Worm (Caenorhabditis elegans) whole organism, late embryonic: Measurements from ENCODE around the gene nhr-274.

ENCODE experiments used
- C38D4.7 ChIP-seq: fragments of 200-800 bp; sonication (Bioruptor generic); optimal IDR thresholded peaks from 2 replicates; lab custom pipeline; 2018; ENCODE audit warnings: mild to moderate bottlenecking, missing genetic modification characterization, moderate library complexity, missing compliant biosample characterization
- T23F11.4 ChIP-seq: fragments of 200-800 bp; sonication (Bioruptor generic); optimal IDR thresholded peaks from 2 replicates; lab custom pipeline; 2018; ENCODE audit warnings: mild to moderate bottlenecking, missing genetic modification characterization, missing compliant biosample characterization
- ahr-1 ChIP-seq: sonication (generic microtip); optimal IDR thresholded peaks from 2 replicates; lab custom pipeline; 2016; ENCODE audit warnings: missing genetic modification characterization, missing compliant biosample characterization
- ceh-24 ChIP-seq: sonication (generic microtip); optimal IDR thresholded peaks from 2 replicates; lab custom pipeline; 2016; ENCODE audit warnings: mild to moderate bottlenecking, missing genetic modification characterization, missing compliant biosample characterization
- ceh-30 ChIP-seq: fragments of 150-350 bp; optimal IDR thresholded peaks from 2 replicates; lab custom pipeline; 2014; ENCODE audit warnings: missing biosample characterization, missing genetic modification characterization
- ceh-34 ChIP-seq: sonication (generic microtip); optimal IDR thresholded peaks from 2 replicates; lab custom pipeline; 2016; ENCODE audit warnings: mild to moderate bottlenecking, missing genetic modification characterization, missing compliant biosample characterization
- ceh-45 ChIP-seq: fragments of 200-800 bp; sonication (Bioruptor generic); IDR thresholded peaks from 2 replicates; pipeline ENCODE4 v1.3.6; 2022; ENCODE audit warnings: missing genetic modification reagents, missing genetic modification characterization, missing compliant biosample characterization
- ceh-9 ChIP-seq: sonication (generic microtip); optimal IDR thresholded peaks from 2 replicates; lab custom pipeline; 2016; ENCODE audit warnings: mild to moderate bottlenecking, missing genetic modification characterization, inconsistent platforms, missing compliant biosample characterization
- che-1 ChIP-seq: sonication (generic microtip); optimal IDR thresholded peaks from 2 replicates; lab custom pipeline; 2016; ENCODE audit warnings: mild to moderate bottlenecking, missing genetic modification characterization, missing compliant biosample characterization
- dmd-4 ChIP-seq: sonication (generic microtip); optimal IDR thresholded peaks from 2 replicates; lab custom pipeline; 2016; ENCODE audit warnings: borderline replicate concordance, missing genetic modification characterization, missing compliant biosample characterization
- dve-1 ChIP-seq: sonication (generic microtip); optimal IDR thresholded peaks from 2 replicates; lab custom pipeline; 2017; ENCODE audit warnings: antibody characterized with exemption, mild to moderate bottlenecking, missing genetic modification characterization, missing compliant biosample characterization
- elt-2 ChIP-seq: sonication (generic microtip); optimal IDR thresholded peaks from 2 replicates; lab custom pipeline; 2016; ENCODE audit warnings: missing genetic modification reagents, missing genetic modification characterization, missing compliant biosample characterization
- elt-4 ChIP-seq: sonication (generic microtip); optimal IDR thresholded peaks from 2 replicates; lab custom pipeline; 2016; ENCODE audit warnings: missing genetic modification characterization, missing compliant biosample characterization
- ets-4 ChIP-seq: sonication (generic microtip); optimal IDR thresholded peaks from 2 replicates; lab custom pipeline; 2016; ENCODE audit warnings: missing genetic modification characterization, missing compliant biosample characterization
- fkh-10 ChIP-seq: fragments of 150-350 bp; optimal IDR thresholded peaks from 2 replicates; lab custom pipeline; 2014; ENCODE audit warnings: missing biosample characterization, missing genetic modification reagents, missing genetic modification characterization
- gmeb-2 ChIP-seq: sonication (generic microtip); optimal IDR thresholded peaks from 2 replicates; lab custom pipeline; 2016; ENCODE audit warnings: missing genetic modification characterization, inconsistent platforms, missing compliant biosample characterization
- hlh-15 ChIP-seq: sonication (generic microtip); optimal IDR thresholded peaks from 2 replicates; lab custom pipeline; 2016; ENCODE audit warnings: missing genetic modification characterization, missing compliant biosample characterization
- hlh-6 ChIP-seq: sonication (generic microtip); optimal IDR thresholded peaks from 2 replicates; lab custom pipeline; 2016; ENCODE audit warnings: missing genotype, missing genetic modification characterization, missing compliant biosample characterization
- hlh-8 ChIP-seq: sonication (generic microtip); optimal IDR thresholded peaks from 2 replicates; lab custom pipeline; 2016; ENCODE audit warnings: missing genotype, missing genetic modification characterization, missing compliant biosample characterization
- nfya-1 ChIP-seq: sonication (generic microtip); optimal IDR thresholded peaks from 2 replicates; lab custom pipeline; 2017; ENCODE audit warnings: missing genetic modification characterization, mild to moderate bottlenecking, missing compliant biosample characterization, antibody characterized with exemption, moderate library complexity
- nhr-11 ChIP-seq: fragments of 150-350 bp; optimal IDR thresholded peaks from 2 replicates; lab custom pipeline; 2014; ENCODE audit warnings: missing biosample characterization, missing genetic modification characterization
- nhr-232 ChIP-seq: sonication (generic microtip); optimal IDR thresholded peaks from 2 replicates; lab custom pipeline; 2016; ENCODE audit warnings: missing genetic modification characterization, missing compliant biosample characterization
- pat-9 ChIP-seq: fragments of 200-800 bp; sonication (Bioruptor generic); optimal IDR thresholded peaks from 2 replicates; lab custom pipeline; 2018; ENCODE audit warnings: mild to moderate bottlenecking, missing genetic modification characterization, moderate library complexity, missing compliant biosample characterization
- pha-4 ChIP-seq: fragments of 150-350 bp; optimal IDR thresholded peaks from 2 replicates; lab custom pipeline; 2018; ENCODE audit warnings: missing biosample characterization, missing genetic modification reagents, missing genetic modification characterization
- pqm-1 ChIP-seq: sonication (generic microtip); optimal IDR thresholded peaks from 2 replicates; lab custom pipeline; 2016; ENCODE audit warnings: missing genetic modification characterization, missing compliant biosample characterization
- ref-2 ChIP-seq: sonication (generic microtip); optimal IDR thresholded peaks from 2 replicates; lab custom pipeline; 2016; ENCODE audit warnings: missing genetic modification characterization, missing compliant biosample characterization
- rnt-1 ChIP-seq: sonication (generic microtip); optimal IDR thresholded peaks from 2 replicates; lab custom pipeline; 2016; ENCODE audit warnings: missing genetic modification characterization, missing compliant biosample characterization
- sdc-2 ChIP-seq: sonication (generic microtip); optimal IDR thresholded peaks from 2 replicates; lab custom pipeline; 2016; ENCODE audit warnings: missing genotype, missing genetic modification characterization, missing compliant biosample characterization
- tbx-2 ChIP-seq: sonication (generic microtip); optimal IDR thresholded peaks from 2 replicates; lab custom pipeline; 2016; ENCODE audit warnings: missing genetic modification characterization, missing compliant biosample characterization
- ttx-3 ChIP-seq: sonication (generic microtip); optimal IDR thresholded peaks from 2 replicates; lab custom pipeline; 2016; ENCODE audit warnings: missing genetic modification reagents, missing genetic modification characterization, missing compliant biosample characterization
- unc-42 ChIP-seq: sonication (generic microtip); optimal IDR thresholded peaks from 2 replicates; lab custom pipeline; 2016; ENCODE audit warnings: missing genotype, missing genetic modification characterization, missing compliant biosample characterization
- ztf-16 ChIP-seq: sonication (generic microtip); optimal IDR thresholded peaks from 2 replicates; lab custom pipeline; 2017; ENCODE audit warnings: missing genetic modification characterization, missing compliant biosample characterization

Gene nhr-274

DNA sequence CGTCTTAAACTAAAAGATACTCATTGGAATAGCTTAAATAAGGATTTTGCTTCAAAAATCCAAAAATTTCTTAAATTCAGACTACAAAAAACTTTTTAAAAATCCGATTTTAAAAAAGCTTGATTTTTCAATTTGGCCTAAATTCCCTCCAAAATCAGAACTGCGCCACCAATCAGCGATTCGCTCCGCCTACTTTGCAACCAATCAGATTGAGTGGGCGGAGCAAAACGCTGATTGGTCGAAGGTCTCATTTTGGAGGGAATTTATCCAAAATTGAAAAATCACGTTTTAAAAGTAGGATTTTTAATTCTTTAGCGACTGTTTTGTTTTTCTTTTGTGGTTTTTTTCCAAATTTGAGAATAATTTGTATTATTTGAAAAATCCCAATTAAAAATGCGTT lies 4.3 kb upstream of the nhr-274 start:
- TF ChIP-seq ceh-24 (tag; lab: Kevin White, UChicago) = no peak
- TF ChIP-seq nfya-1 (tag; lab: Kevin White, UChicago) = peak; percentile 97
- no peak for TF ChIP-seq ref-2 (tag; lab: Kevin White, UChicago)
- TF ChIP-seq ceh-34 (tag; lab: Kevin White, UChicago) = no peak
- TF ChIP-seq pha-4 = no peak
- TF ChIP-seq, all 69 proteins: peak for 1

DNA sequence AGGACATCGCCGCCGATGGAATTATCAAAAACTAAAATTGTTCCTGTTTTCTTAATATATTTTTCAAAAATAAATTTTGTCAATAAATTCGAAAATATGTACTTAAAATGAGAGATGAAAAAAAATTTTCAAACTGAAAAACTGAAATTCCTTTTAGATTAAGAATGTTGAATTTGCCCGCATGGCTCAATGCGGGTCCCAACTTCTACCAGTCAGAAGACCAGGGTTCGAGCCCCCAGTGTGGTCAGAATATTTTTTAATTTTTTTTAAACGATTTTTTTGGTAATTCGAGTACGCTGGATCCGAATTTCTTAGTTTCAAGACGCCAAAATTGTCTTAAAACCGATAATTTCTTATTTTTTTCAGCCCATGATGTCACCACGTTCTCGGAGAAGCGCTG lies 7.8 kb downstream of the nhr-274 start:
- no peak for TF ChIP-seq elt-4
- TF ChIP-seq ceh-24 (tag; lab: Kevin White, UChicago) = no peak
- TF ChIP-seq ceh-45 (GFP tag; lab: Robert Waterston, UW) = no peak
- TF ChIP-seq elt-2 (tag; lab: Kevin White, UChicago) = no peak

DNA sequence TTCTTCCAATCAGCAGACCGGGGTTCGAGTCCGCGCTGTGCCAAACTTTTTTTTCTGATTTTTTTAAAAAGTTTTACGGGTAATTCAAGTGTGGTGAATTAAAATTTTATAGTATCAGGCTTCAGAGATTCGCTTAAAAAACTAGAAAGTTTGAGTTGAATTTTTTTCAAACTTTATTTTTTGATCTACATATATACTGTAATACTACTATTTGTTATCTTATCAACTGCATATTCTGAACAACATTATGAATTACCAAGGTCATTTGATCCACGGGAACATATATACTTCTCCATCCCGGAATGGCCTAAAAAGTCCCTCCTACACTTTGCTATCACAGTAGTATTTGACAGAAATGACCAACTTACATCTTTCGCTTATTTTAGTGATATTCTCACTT lies 11.7 kb downstream of the nhr-274 start, which contains the start of gene Y41D4B.6:
Gene Y41D4B.6, plus strand, starts transcription at position 301 of the 400 bp plus-strand sequence.
- TF ChIP-seq nhr-11 (tag; lab: Kevin White, UChicago) (no peak), nhr-232 (tag; lab: Kevin White, UChicago) (no peak), gmeb-2 (tag; lab: Kevin White, UChicago) (no peak), ceh-45 (GFP tag; lab: Robert Waterston, UW) (no peak), ttx-3 (tag; lab: Kevin White, UChicago) (no peak), sdc-2 (tag; lab: Kevin White, UChicago) (no peak), dve-1 (no peak), elt-4 (no peak), dmd-4 (no peak), che-1 (tag; lab: Kevin White, UChicago) (no peak), ref-2 (tag; lab: Kevin White, UChicago) (no peak), fkh-10 (GFP tag; lab: Kevin White, UChicago) (no peak), hlh-8 (tag; lab: Kevin White, UChicago) (no peak)

DNA sequence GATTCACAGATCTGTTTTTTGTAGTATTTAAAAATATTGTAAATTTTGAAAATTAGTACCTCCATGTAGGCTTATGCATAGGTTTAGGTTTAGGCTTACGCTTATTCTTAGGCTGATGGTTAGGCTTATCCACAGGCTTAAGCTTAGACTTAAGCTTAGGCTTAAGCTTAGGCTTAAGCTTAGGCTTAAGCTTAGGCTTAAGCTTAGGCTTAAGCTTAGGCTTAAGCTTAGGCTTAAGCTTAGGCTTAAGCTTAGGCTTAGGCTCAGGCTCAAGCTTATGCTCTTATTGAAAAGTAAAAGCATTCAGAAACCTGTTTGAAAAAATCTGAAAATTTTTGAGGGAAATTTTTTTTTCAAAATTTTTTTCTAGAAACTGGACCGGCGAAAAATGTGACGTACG lies 12.5 kb downstream of the nhr-274 start:
- TF ChIP-seq rnt-1 (tag; lab: Kevin White, UChicago) = no peak
- peak; percentile 99 for TF ChIP-seq dve-1

DNA sequence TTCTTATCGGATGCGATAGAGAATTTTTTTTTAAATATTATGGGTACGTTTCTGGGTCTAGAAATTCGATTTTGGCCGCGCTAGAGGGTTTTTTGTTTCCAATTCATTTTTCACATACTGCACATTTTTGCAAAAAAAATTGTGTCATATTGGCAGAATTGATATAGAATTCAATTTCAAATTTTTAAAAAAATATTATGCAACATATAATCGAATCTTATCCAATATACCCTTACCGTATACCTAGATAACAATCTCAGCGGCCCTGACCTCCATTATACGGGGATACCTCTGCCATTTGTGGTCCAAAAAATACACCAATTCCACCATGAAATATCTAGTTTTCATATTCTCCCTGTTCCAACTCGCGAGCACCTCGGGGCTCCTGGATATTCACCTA lies 13.4 kb downstream of the nhr-274 start, which contains the start of gene cpg-24:
Gene cpg-24, plus strand, starts transcription at position 301 of the 400 bp plus-strand sequence.
- no peak for TF ChIP-seq ceh-30 (tag; lab: Kevin White, UChicago)
- TF ChIP-seq T23F11.4 (GFP tag; lab: Kevin White, UChicago) = no peak
- no peak for TF ChIP-seq pat-9
- no peak for TF ChIP-seq ets-4
- TF ChIP-seq hlh-6 = no peak
- TF ChIP-seq fkh-10 (GFP tag; lab: Kevin White, UChicago) = no peak
- TF ChIP-seq hlh-15 (tag; lab: Kevin White, UChicago) = no peak
- TF ChIP-seq ceh-9 = no peak
- no peak for TF ChIP-seq tbx-2 (tag; lab: Kevin White, UChicago)
- TF ChIP-seq hlh-8 (tag; lab: Kevin White, UChicago) = no peak
- TF ChIP-seq nhr-11 (tag; lab: Kevin White, UChicago) = no peak
- no peak for TF ChIP-seq C38D4.7 (GFP tag; lab: Kevin White, UChicago)
- no peak for TF ChIP-seq dve-1
- TF ChIP-seq sdc-2 (tag; lab: Kevin White, UChicago) = no peak
- TF ChIP-seq pqm-1 = no peak
- no peak for TF ChIP-seq dmd-4
- no peak for TF ChIP-seq ztf-16 (tag; lab: Kevin White, UChicago)

DNA sequence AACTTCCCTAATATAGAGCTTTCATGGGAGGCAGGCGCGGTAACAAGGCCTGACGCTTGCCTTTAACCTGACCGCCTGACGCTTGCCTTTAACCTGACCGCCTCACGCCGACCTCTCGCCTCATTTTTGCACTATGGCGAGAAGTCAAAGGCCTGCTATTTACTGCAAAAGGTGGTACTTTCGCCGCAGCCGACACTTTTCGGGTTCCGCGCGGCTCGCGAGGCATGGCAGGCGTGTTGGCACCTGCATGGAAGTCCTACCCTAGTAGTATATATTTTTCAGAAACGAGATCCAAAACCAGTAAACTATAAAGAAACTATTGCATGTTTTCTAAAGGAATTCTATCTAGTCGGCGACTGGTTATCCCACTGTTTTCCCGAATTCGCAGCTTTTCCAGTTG lies 16.4 kb downstream of the nhr-274 start:
- TF ChIP-seq unc-42 (tag; lab: Kevin White, UChicago) (no peak), ceh-45 (GFP tag; lab: Robert Waterston, UW) (no peak), elt-2 (tag; lab: Kevin White, UChicago) (no peak), ahr-1 (tag; lab: Kevin White, UChicago) (no peak)
